Worm (Caenorhabditis elegans) whole organism, L4 larva: ENCODE measurements around the gene prx-14.

Experiments
- F26F4.8 ChIP-seq: fragments of 200-800 bp; sonication (Bioruptor generic); conservative IDR thresholded peaks from 2 replicates; pipeline ENCODE4 v1.3.6; 2022; ENCODE audit warnings: missing genetic modification characterization, missing compliant biosample characterization
- F44E2.7 ChIP-seq: fragments of 200-800 bp; sonication (Bioruptor generic); IDR thresholded peaks from 2 replicates; pipeline ENCODE4 v2.1.2; 2022; ENCODE audit warnings: missing genetic modification characterization, missing compliant biosample characterization
- F49E8.2 ChIP-seq: sonication (generic microtip); optimal IDR thresholded peaks from 2 replicates; lab custom pipeline; 2016; ENCODE audit warnings: missing compliant biosample characterization, mild to moderate bottlenecking, missing genetic modification characterization, borderline replicate concordance
- T20F7.1 ChIP-seq: fragments of 200-800 bp; sonication (Bioruptor generic); optimal IDR thresholded peaks from 2 replicates; lab custom pipeline; 2018; ENCODE audit warnings: mild to moderate bottlenecking, missing genetic modification characterization, missing compliant biosample characterization
- Y105C5A.15 ChIP-seq: fragments of 200-800 bp; sonication (Bioruptor generic); IDR thresholded peaks from 2 replicates; pipeline ENCODE4 v1.3.6; 2022; ENCODE audit warnings: missing genetic modification characterization, missing compliant biosample characterization
- Y48G9A.11 ChIP-seq: fragments of 200-800 bp; sonication (Bioruptor generic); IDR thresholded peaks from 2 replicates; pipeline ENCODE4 v1.3.6; 2022; ENCODE audit warnings: missing genetic modification reagents, missing genetic modification characterization, missing compliant biosample characterization
- Y5F2A.4 ChIP-seq: fragments of 200-800 bp; sonication (Bioruptor generic); optimal IDR thresholded peaks from 2 replicates; lab custom pipeline; 2018; ENCODE audit warnings: mild to moderate bottlenecking, missing genetic modification characterization, missing compliant biosample characterization
- ama-1 ChIP-seq: fragments of 150-350 bp; optimal IDR thresholded peaks from 2 replicates; lab custom pipeline; 2014; ENCODE audit warnings: inconsistent platforms, mixed read lengths
- ceh-82 ChIP-seq: sonication (generic microtip); optimal IDR thresholded peaks from 2 replicates; lab custom pipeline; 2017; ENCODE audit warnings: missing biosample characterization, missing genetic modification characterization
- daf-16 ChIP-seq, 3 experiments: sonication (generic microtip); optimal IDR thresholded peaks; 2 replicates each; lab custom pipeline; 2016 to 2017; ENCODE audit warnings: missing genetic modification characterization in 3 of 3, missing genetic modification reagents in 3 of 3, mild to moderate bottlenecking in 2 of 3, missing compliant biosample characterization in 2 of 3, missing biosample characterization in 1 of 3, moderate library complexity in 1 of 3
- daf-19 ChIP-seq: fragments of 200-800 bp; sonication (Bioruptor generic); conservative IDR thresholded peaks from 2 replicates; pipeline ENCODE4 v1.3.6; 2022; ENCODE audit warnings: missing genetic modification characterization, missing compliant biosample characterization
- dpl-1 ChIP-seq: fragments of 150-350 bp; optimal IDR thresholded peaks from 2 replicates; lab custom pipeline; 2014; ENCODE audit warnings: missing biosample characterization, missing genetic modification reagents, missing genetic modification characterization
- dve-1 ChIP-seq: sonication (generic microtip); optimal IDR thresholded peaks from 2 replicates; lab custom pipeline; 2017; ENCODE audit warnings: antibody characterized with exemption, mild to moderate bottlenecking, missing genetic modification characterization, missing compliant biosample characterization; ENCODE audit not compliant: insufficient read depth
- gei-8 ChIP-seq: fragments of 200-800 bp; sonication (Bioruptor generic); optimal IDR thresholded peaks from 2 replicates; lab custom pipeline; 2018; ENCODE audit warnings: mild to moderate bottlenecking, missing genetic modification characterization, missing compliant biosample characterization
- hlh-11 ChIP-seq: fragments of 200-800 bp; sonication (Bioruptor generic); optimal IDR thresholded peaks from 2 replicates; lab custom pipeline; 2018; ENCODE audit warnings: mild to moderate bottlenecking, missing genetic modification characterization, missing compliant biosample characterization
- lin-1 ChIP-seq: fragments of 200-800 bp; sonication (Bioruptor generic); IDR thresholded peaks from 2 replicates; pipeline ENCODE4 v1.3.6; 2022; ENCODE audit warnings: missing genetic modification reagents, missing genetic modification characterization, missing compliant biosample characterization
- lin-38 ChIP-seq: fragments of 200-800 bp; sonication (Bioruptor generic); IDR thresholded peaks from 2 replicates; pipeline ENCODE4 v1.3.6; 2022; ENCODE audit warnings: missing genetic modification reagents, missing genetic modification characterization, missing compliant biosample characterization
- lsy-2 ChIP-seq, 2 experiments: fragments of 150-350 bp in 1 of 2; sonication (generic microtip) in 1 of 2; optimal IDR thresholded peaks; 2 replicates each; lab custom pipeline; 2014 to 2017; ENCODE audit warnings: missing biosample characterization in 2 of 2, missing genetic modification characterization in 2 of 2
- madf-5 ChIP-seq, 2 experiments: fragments of 200-800 bp; sonication (Bioruptor generic); IDR thresholded peaks; 2 replicates each; pipeline ENCODE4 v1.3.6; 2022; ENCODE audit warnings: missing compliant biosample characterization in 2 of 2, missing genetic modification characterization in 2 of 2
- mdt-29 ChIP-seq: fragments of 200-800 bp; sonication (Bioruptor generic); IDR thresholded peaks from 2 replicates; pipeline ENCODE4 v1.3.6; 2022; ENCODE audit warnings: missing genetic modification reagents, missing genetic modification characterization, missing compliant biosample characterization
- mep-1 ChIP-seq: fragments of 150-350 bp; sonication (generic microtip); optimal IDR thresholded peaks from 3 replicates; lab custom pipeline; 2014; ENCODE audit warnings: missing biosample characterization, missing genetic modification characterization
- mes-2 ChIP-seq: sonication (generic microtip); optimal IDR thresholded peaks from 2 replicates; lab custom pipeline; 2016; ENCODE audit warnings: missing genotype, mild to moderate bottlenecking, missing genetic modification characterization, missing compliant biosample characterization; ENCODE audit not compliant: poor library complexity, severe bottlenecking
- mxl-3 ChIP-seq: fragments of 200-800 bp; sonication (Bioruptor generic); optimal IDR thresholded peaks from 2 replicates; lab custom pipeline; 2018; ENCODE audit warnings: mild to moderate bottlenecking, missing genetic modification characterization, missing compliant biosample characterization
- nhr-102 ChIP-seq: sonication (generic microtip); optimal IDR thresholded peaks from 2 replicates; lab custom pipeline; 2016; ENCODE audit warnings: mild to moderate bottlenecking, missing genetic modification characterization, moderate library complexity, missing compliant biosample characterization
- nhr-11 ChIP-seq: fragments of 150-350 bp; optimal IDR thresholded peaks from 2 replicates; lab custom pipeline; 2014; ENCODE audit warnings: missing biosample characterization, missing genetic modification characterization
- nhr-237 ChIP-seq: sonication (generic microtip); optimal IDR thresholded peaks from 2 replicates; lab custom pipeline; 2017; ENCODE audit warnings: missing biosample characterization, missing genetic modification characterization
- nhr-25 ChIP-seq: sonication (generic microtip); optimal IDR thresholded peaks from 2 replicates; lab custom pipeline; 2017; ENCODE audit warnings: missing genetic modification characterization, mild to moderate bottlenecking, missing compliant biosample characterization, antibody characterized with exemption, moderate library complexity, borderline replicate concordance; ENCODE audit not compliant: insufficient read depth
- nhr-28 ChIP-seq: fragments of 150-350 bp; optimal IDR thresholded peaks from 2 replicates; lab custom pipeline; 2014; ENCODE audit warnings: missing biosample characterization, missing genetic modification characterization
- nhr-41 ChIP-seq: fragments of 200-800 bp; sonication (Bioruptor generic); IDR thresholded peaks from 2 replicates; pipeline ENCODE4 v1.3.6; 2022; ENCODE audit warnings: missing genetic modification reagents, missing genetic modification characterization, missing compliant biosample characterization
- nhr-42 ChIP-seq: fragments of 200-800 bp; sonication (Bioruptor generic); IDR thresholded peaks from 2 replicates; pipeline ENCODE4 v1.3.6; 2022; ENCODE audit warnings: missing genetic modification characterization, missing compliant biosample characterization
- nhr-48 ChIP-seq: sonication (generic microtip); optimal IDR thresholded peaks from 2 replicates; lab custom pipeline; 2016; ENCODE audit warnings: mild to moderate bottlenecking, missing genetic modification characterization, missing compliant biosample characterization
- nhr-77 ChIP-seq: fragments of 150-350 bp; optimal IDR thresholded peaks from 2 replicates; lab custom pipeline; 2014; ENCODE audit warnings: missing biosample characterization, missing genetic modification characterization
- pha-4 ChIP-seq, 2 experiments: fragments of 150-350 bp in 1 of 2; fragments of 200-800 bp in 1 of 2; sonication (Bioruptor generic) in 1 of 2; IDR thresholded peaks in 1 of 2; optimal IDR thresholded peaks in 1 of 2; 2 replicates each; pipeline versions ENCODE4 v1.3.6 to Lab custom; 2014 to 2022; ENCODE audit warnings: missing genetic modification characterization in 2 of 2, missing genetic modification reagents in 2 of 2, missing biosample characterization in 1 of 2, missing compliant biosample characterization in 1 of 2
- pqm-1 ChIP-seq: sonication (generic microtip); optimal IDR thresholded peaks from 2 replicates; lab custom pipeline; 2017; ENCODE audit warnings: missing biosample characterization, missing genetic modification characterization
- rbr-2 ChIP-seq: sonication (generic microtip); optimal IDR thresholded peaks from 2 replicates; lab custom pipeline; 2016; ENCODE audit warnings: missing genotype, missing genetic modification characterization, missing compliant biosample characterization
- snpc-1.2 ChIP-seq: fragments of 200-800 bp; sonication (Bioruptor generic); IDR thresholded peaks from 2 replicates; pipeline ENCODE4 v1.3.6; 2022; ENCODE audit warnings: missing genetic modification reagents, missing genetic modification characterization, missing compliant biosample characterization
- snpc-4 ChIP-seq: fragments of 150-350 bp; optimal IDR thresholded peaks from 2 replicates; lab custom pipeline; 2014; ENCODE audit warnings: missing biosample characterization, missing genetic modification characterization
- spr-1 ChIP-seq: sonication (generic microtip); optimal IDR thresholded peaks from 2 replicates; lab custom pipeline; 2016; ENCODE audit warnings: mild to moderate bottlenecking, missing genetic modification characterization, missing compliant biosample characterization
- spr-3 ChIP-seq: fragments of 200-800 bp; sonication (Bioruptor generic); optimal IDR thresholded peaks from 2 replicates; lab custom pipeline; 2018; ENCODE audit warnings: mild to moderate bottlenecking, missing genetic modification characterization, missing compliant biosample characterization
- tag-97 ChIP-seq: fragments of 200-800 bp; sonication (Bioruptor generic); IDR thresholded peaks from 2 replicates; pipeline ENCODE4 v1.3.6; 2022; ENCODE audit warnings: missing genetic modification characterization, missing compliant biosample characterization
- zag-1 ChIP-seq: fragments of 150-350 bp; optimal IDR thresholded peaks from 2 replicates; lab custom pipeline; 2014; ENCODE audit warnings: missing biosample characterization, missing genetic modification characterization
- zfp-2 ChIP-seq: sonication (generic microtip); optimal IDR thresholded peaks from 2 replicates; lab custom pipeline; 2016; ENCODE audit warnings: mild to moderate bottlenecking, missing genetic modification characterization, missing compliant biosample characterization
- zfp-3 ChIP-seq: fragments of 200-800 bp; sonication (Bioruptor generic); conservative IDR thresholded peaks from 2 replicates; pipeline ENCODE4 v1.3.6; 2022; ENCODE audit warnings: missing genetic modification reagents, missing genetic modification characterization, missing compliant biosample characterization
- zip-2 ChIP-seq: fragments of 150-350 bp; optimal IDR thresholded peaks from 2 replicates; lab custom pipeline; 2014; ENCODE audit warnings: missing biosample characterization, missing genetic modification characterization
- ztf-11 ChIP-seq: fragments of 150-350 bp; optimal IDR thresholded peaks from 2 replicates; lab custom pipeline; 2014; ENCODE audit warnings: missing biosample characterization, missing genetic modification characterization

Gene prx-14

ce11 chrIV:11146962-11147470, 35.9 kb upstream of the prx-14 start, which contains the start of gene pigq-1:
Gene pigq-1 (minus strand): TSS chrIV:11147247.
- TF ChIP-seq pqm-1 (tag; lab: Kevin White, UChicago) (no peak), lsy-2 (tag; optimal IDR thresholded peaks at IDR 0.05; lab: Kevin White, UChicago) (peak in 1 of 2 experiments; percentile 71), snpc-1.2 (GFP tag; lab: Robert Waterston, UW) (peak; percentile 65; the same call in 1 of the 2 replicates), daf-16 (GFP tag; optimal IDR thresholded peaks at IDR 0.05; lab: Kevin White, UChicago) (peak in 1 of 2 experiments; percentile 40), daf-16 (tag; optimal IDR thresholded peaks at IDR 0.05; lab: Kevin White, UChicago) (peak; percentile 49), hlh-11 (tag; lab: Kevin White, UChicago) (no peak), dve-1 (tag; lab: Kevin White, UChicago) (peak; percentile 20), nhr-237 (peak; percentile 16), nhr-41 (GFP tag; lab: Robert Waterston, UW) (no peak), nhr-11 (tag; lab: Kevin White, UChicago) (no peak), F44E2.7 (GFP tag; lab: Robert Waterston, UW) (no peak), mxl-3 (GFP tag; lab: Kevin White, UChicago) (no peak), F26F4.8 (GFP tag; lab: Robert Waterston, UW) (0 out of 2 replicates have a peak, but pooled peaks have one; percentile 18), nhr-48 (peak; percentile 40), spr-1 (tag; lab: Kevin White, UChicago) (peak; percentile 43), zfp-3 (peak; percentile 61; the same call in 1 of the 2 replicates), nhr-28 (no peak), nhr-25 (tag; lab: Kevin White, UChicago) (no peak), mdt-29 (GFP tag; lab: Robert Waterston, UW) (peak; percentile 34; the same call in 1 of the 2 replicates), gei-8 (GFP tag; lab: Kevin White, UChicago) (peak; percentile 31), ama-1 (lab: Kevin White, UChicago) (peak; percentile 89), zfp-2 (peak; percentile 25), mep-1 (peak; percentile 63), Y5F2A.4 (GFP tag; lab: Kevin White, UChicago) (no peak), ceh-82 (no peak), zag-1 (tag; lab: Kevin White, UChicago) (peak; percentile 55), daf-19 (GFP tag; lab: Robert Waterston, UW) (0 out of 2 replicates have a peak, but pooled peaks have one; percentile 28), Y105C5A.15 (GFP tag; lab: Robert Waterston, UW) (0 out of 2 replicates have a peak, but pooled peaks have one; percentile 54), T20F7.1 (GFP tag; lab: Kevin White, UChicago) (peak; percentile 53), nhr-102 (tag; lab: Kevin White, UChicago) (peak; percentile 77), madf-5 (GFP tag; IDR thresholded peaks at IDR 0.05; lab: Robert Waterston, UW) (0 out of 4 replicates have a peak, but pooled peaks of 1 of the 2 experiments have one; percentile 24), nhr-42 (GFP tag; lab: Robert Waterston, UW) (no peak), F49E8.2 (tag; lab: Kevin White, UChicago) (peak; percentile 40), tag-97 (no peak), ztf-11 (tag; lab: Kevin White, UChicago) (no peak), dpl-1 (GFP tag; lab: Kevin White, UChicago) (peak; percentile 21), Y48G9A.11 (GFP tag; lab: Robert Waterston, UW) (peak; percentile 36; the same call in 1 of the 2 replicates), rbr-2 (tag; lab: Kevin White, UChicago) (no peak), mes-2 (peak; percentile 16), lin-1 (GFP tag; lab: Robert Waterston, UW) (no peak), pha-4 (GFP tag; IDR thresholded peaks at IDR 0.05; lab: Robert Waterston, UW) (peak; percentile 59; the same call in 1 of the 2 replicates), pha-4 (tag; optimal IDR thresholded peaks at IDR 0.05; lab: Kevin White, UChicago) (no peak), lin-38 (peak; percentile 65), spr-3 (GFP tag; lab: Kevin White, UChicago) (peak; percentile 49), snpc-4 (tag; lab: Kevin White, UChicago) (no peak), nhr-77 (tag; lab: Kevin White, UChicago) (no peak), zip-2 (tag; lab: Kevin White, UChicago) (peak; percentile 6)
